Worm (Caenorhabditis elegans) whole organism, L4 larva: ENCODE results near the gene T23G4.2.

Experiments used
- F10B5.3 ChIP-seq: sonication (generic microtip); optimal IDR thresholded peaks from 2 replicates; lab custom pipeline; 2016; ENCODE audit warnings: mild to moderate bottlenecking, missing genetic modification characterization, missing compliant biosample characterization
- R02D3.7 ChIP-seq: fragments of 150-350 bp; sonication (generic microtip); optimal IDR thresholded peaks from 3 replicates; lab custom pipeline; 2014; ENCODE audit warnings: missing biosample characterization, missing genetic modification characterization
- T20F7.1 ChIP-seq: fragments of 200-800 bp; sonication (Bioruptor generic); optimal IDR thresholded peaks from 2 replicates; lab custom pipeline; 2018; ENCODE audit warnings: mild to moderate bottlenecking, missing genetic modification characterization, missing compliant biosample characterization
- Y105C5A.15 ChIP-seq: fragments of 200-800 bp; sonication (Bioruptor generic); IDR thresholded peaks from 2 replicates; pipeline ENCODE4 v1.3.6; 2022; ENCODE audit warnings: missing genetic modification characterization, missing compliant biosample characterization
- Y48G9A.11 ChIP-seq: fragments of 200-800 bp; sonication (Bioruptor generic); IDR thresholded peaks from 2 replicates; pipeline ENCODE4 v1.3.6; 2022; ENCODE audit warnings: missing genetic modification reagents, missing genetic modification characterization, missing compliant biosample characterization
- ZK337.2 ChIP-seq: fragments of 200-800 bp; sonication (Bioruptor generic); IDR thresholded peaks from 2 replicates; pipeline ENCODE4 v1.3.6; 2022; ENCODE audit warnings: missing genetic modification reagents, missing genetic modification characterization, missing compliant biosample characterization
- ZK546.5 ChIP-seq, 2 experiments: sonication (generic microtip); optimal IDR thresholded peaks; 2 replicates each; lab custom pipeline; 2017; ENCODE audit warnings: missing biosample characterization in 2 of 2, missing genetic modification characterization in 2 of 2
- arid-1 ChIP-seq: fragments of 200-800 bp; sonication (Bioruptor generic); conservative IDR thresholded peaks from 2 replicates; pipeline ENCODE4 v1.3.6; 2022; ENCODE audit warnings: missing genetic modification reagents, missing genetic modification characterization, missing compliant biosample characterization
- ceh-20 ChIP-seq: fragments of 200-800 bp; sonication (Bioruptor generic); IDR thresholded peaks from 2 replicates; pipeline ENCODE4 v1.3.6; 2022; ENCODE audit warnings: missing genetic modification reagents, missing genetic modification characterization, missing compliant biosample characterization
- ceh-28 ChIP-seq: fragments of 150-350 bp; optimal IDR thresholded peaks from 2 replicates; lab custom pipeline; 2014; ENCODE audit warnings: missing biosample characterization, missing genetic modification reagents, missing genetic modification characterization
- ceh-62 ChIP-seq: sonication (generic microtip); optimal IDR thresholded peaks from 2 replicates; lab custom pipeline; 2017; ENCODE audit warnings: missing biosample characterization, missing genetic modification characterization
- cey-2 ChIP-seq: sonication (generic microtip); optimal IDR thresholded peaks from 3 replicates; lab custom pipeline; 2017; ENCODE audit warnings: missing genetic modification characterization, mild to moderate bottlenecking, missing compliant biosample characterization, antibody characterized with exemption, borderline replicate concordance; ENCODE audit not compliant: insufficient read depth
- ctbp-1 ChIP-seq: fragments of 200-800 bp; sonication (Bioruptor generic); IDR thresholded peaks from 2 replicates; pipeline ENCODE4 v1.3.6; 2022; ENCODE audit warnings: missing genetic modification reagents, missing genetic modification characterization, missing compliant biosample characterization
- daf-12 ChIP-seq: fragments of 150-350 bp; optimal IDR thresholded peaks from 2 replicates; lab custom pipeline; 2014; ENCODE audit warnings: missing biosample characterization, missing genetic modification reagents, missing genetic modification characterization
- dmd-9 ChIP-seq: fragments of 200-800 bp; sonication (Bioruptor generic); IDR thresholded peaks from 2 replicates; pipeline ENCODE4 v1.3.6; 2022; ENCODE audit warnings: missing genetic modification reagents, missing genetic modification characterization, missing compliant biosample characterization
- fos-1 ChIP-seq: fragments of 150-350 bp; optimal IDR thresholded peaks from 2 replicates; lab custom pipeline; 2014; ENCODE audit warnings: missing biosample characterization, missing genetic modification characterization
- hlh-11 ChIP-seq: fragments of 200-800 bp; sonication (Bioruptor generic); optimal IDR thresholded peaks from 2 replicates; lab custom pipeline; 2018; ENCODE audit warnings: mild to moderate bottlenecking, missing genetic modification characterization, missing compliant biosample characterization
- hlh-30 ChIP-seq: sonication (generic microtip); optimal IDR thresholded peaks from 2 replicates; lab custom pipeline; 2017; ENCODE audit warnings: antibody characterized with exemption, mild to moderate bottlenecking, missing genetic modification characterization, missing compliant biosample characterization; ENCODE audit not compliant: insufficient read depth
- hmg-1.1 ChIP-seq: fragments of 200-800 bp; sonication (Bioruptor generic); IDR thresholded peaks from 2 replicates; pipeline ENCODE4 v1.3.6; 2022; ENCODE audit warnings: missing genetic modification reagents, missing genetic modification characterization, missing compliant biosample characterization
- lin-1 ChIP-seq: fragments of 200-800 bp; sonication (Bioruptor generic); IDR thresholded peaks from 2 replicates; pipeline ENCODE4 v1.3.6; 2022; ENCODE audit warnings: missing genetic modification reagents, missing genetic modification characterization, missing compliant biosample characterization
- lin-13 ChIP-seq: fragments of 150-350 bp; optimal IDR thresholded peaks from 2 replicates; lab custom pipeline; 2014; ENCODE audit warnings: missing biosample characterization, missing genetic modification reagents, missing genetic modification characterization
- lin-15B ChIP-seq: fragments of 150-350 bp; sonication (generic microtip); optimal IDR thresholded peaks from 3 replicates; lab custom pipeline; 2014; ENCODE audit warnings: missing biosample characterization, missing genetic modification characterization
- lin-39 ChIP-seq: fragments of 150-350 bp; optimal IDR thresholded peaks from 2 replicates; lab custom pipeline; 2014; ENCODE audit warnings: missing biosample characterization, missing genetic modification reagents, missing genetic modification characterization
- mdl-1 ChIP-seq, 2 experiments: fragments of 150-350 bp in 1 of 2; sonication (generic microtip) in 1 of 2; optimal IDR thresholded peaks; 2 replicates each; lab custom pipeline; 2014 to 2017; ENCODE audit warnings: missing biosample characterization in 2 of 2, missing genetic modification characterization in 2 of 2
- mep-1 ChIP-seq: fragments of 150-350 bp; sonication (generic microtip); optimal IDR thresholded peaks from 3 replicates; lab custom pipeline; 2014; ENCODE audit warnings: missing biosample characterization, missing genetic modification characterization
- mes-2 ChIP-seq: sonication (generic microtip); optimal IDR thresholded peaks from 2 replicates; lab custom pipeline; 2016; ENCODE audit warnings: missing genotype, mild to moderate bottlenecking, missing genetic modification characterization, missing compliant biosample characterization; ENCODE audit not compliant: poor library complexity, severe bottlenecking
- mxl-2 ChIP-seq: fragments of 200-800 bp; sonication (Bioruptor generic); conservative IDR thresholded peaks from 2 replicates; pipeline ENCODE4 v1.3.6; 2022; ENCODE audit warnings: missing genetic modification reagents, missing genetic modification characterization, missing compliant biosample characterization
- nhr-11 ChIP-seq: fragments of 150-350 bp; optimal IDR thresholded peaks from 2 replicates; lab custom pipeline; 2014; ENCODE audit warnings: missing biosample characterization, missing genetic modification characterization
- nhr-111 ChIP-seq: fragments of 200-800 bp; sonication (Bioruptor generic); optimal IDR thresholded peaks from 2 replicates; lab custom pipeline; 2018; ENCODE audit warnings: mild to moderate bottlenecking, missing genetic modification characterization, missing compliant biosample characterization
- nhr-25 ChIP-seq: sonication (generic microtip); optimal IDR thresholded peaks from 2 replicates; lab custom pipeline; 2017; ENCODE audit warnings: missing genetic modification characterization, mild to moderate bottlenecking, missing compliant biosample characterization, antibody characterized with exemption, moderate library complexity, borderline replicate concordance; ENCODE audit not compliant: insufficient read depth
- nhr-28 ChIP-seq: fragments of 150-350 bp; optimal IDR thresholded peaks from 2 replicates; lab custom pipeline; 2014; ENCODE audit warnings: missing biosample characterization, missing genetic modification characterization
- nhr-41 ChIP-seq: fragments of 200-800 bp; sonication (Bioruptor generic); IDR thresholded peaks from 2 replicates; pipeline ENCODE4 v1.3.6; 2022; ENCODE audit warnings: missing genetic modification reagents, missing genetic modification characterization, missing compliant biosample characterization
- nhr-42 ChIP-seq: fragments of 200-800 bp; sonication (Bioruptor generic); IDR thresholded peaks from 2 replicates; pipeline ENCODE4 v1.3.6; 2022; ENCODE audit warnings: missing genetic modification characterization, missing compliant biosample characterization
- nhr-6 ChIP-seq: fragments of 150-350 bp; optimal IDR thresholded peaks from 2 replicates; lab custom pipeline; 2014; ENCODE audit warnings: missing biosample characterization, missing genetic modification characterization
- php-3 ChIP-seq: fragments of 200-800 bp; sonication (Bioruptor generic); IDR thresholded peaks from 2 replicates; pipeline ENCODE4 v1.3.6; 2022; ENCODE audit warnings: missing genetic modification reagents, missing genetic modification characterization, missing compliant biosample characterization
- snpc-1.2 ChIP-seq: fragments of 200-800 bp; sonication (Bioruptor generic); IDR thresholded peaks from 2 replicates; pipeline ENCODE4 v1.3.6; 2022; ENCODE audit warnings: missing genetic modification reagents, missing genetic modification characterization, missing compliant biosample characterization
- tra-1 ChIP-seq: fragments of 200-800 bp; sonication (Bioruptor generic); IDR thresholded peaks from 2 replicates; pipeline ENCODE4 v1.3.6; 2022; ENCODE audit warnings: missing genetic modification reagents, missing genetic modification characterization, missing compliant biosample characterization
- unc-62 ChIP-seq, 3 experiments: fragments of 150-350 bp in 1 of 3; sonication (generic microtip); optimal IDR thresholded peaks in 2 of 3; peaks in 1 of 3; 1 replicate in 1 of 3; 2 replicates in 2 of 3; lab custom pipeline; 2014 to 2017; ENCODE audit warnings: missing biosample characterization in 3 of 3, missing genetic modification characterization in 3 of 3, missing genetic modification reagents in 3 of 3, missing genotype in 1 of 3

T23G4.2 gene

DNA sequence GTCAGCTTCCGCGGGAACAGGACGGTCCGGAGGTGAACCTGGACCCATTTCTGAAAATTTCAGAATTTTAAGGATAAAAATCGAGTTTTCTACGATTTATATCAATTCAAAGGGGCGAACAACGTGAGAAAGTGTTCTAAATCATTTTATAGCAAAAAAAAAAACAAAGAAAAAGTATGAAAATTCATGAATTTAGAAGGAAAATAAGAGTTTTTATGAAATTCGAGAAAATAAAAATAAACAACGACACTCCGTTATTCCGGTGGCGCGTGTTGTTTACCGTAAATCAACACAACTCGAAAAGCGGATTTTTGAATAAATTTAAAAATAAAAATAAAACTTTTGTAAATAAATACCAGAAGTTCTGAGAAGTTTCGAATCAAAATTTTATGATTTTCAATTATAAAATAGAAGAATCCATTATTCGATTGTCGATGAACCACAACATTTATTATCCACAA is 2.4 kb downstream of the T23G4.2 start, which contains the start of gene nyn-1:
nyn-1 (minus strand) TSS at position 51 of the 461 bp plus-strand sequence.
- TF ChIP-seq dmd-9 (GFP tag; lab: Robert Waterston, UW): no peak
- no peak for TF ChIP-seq nhr-111
- TF ChIP-seq nhr-25: no peak
- peak; percentile 76 for TF ChIP-seq snpc-1.2 (GFP tag; lab: Robert Waterston, UW)
- TF ChIP-seq R02D3.7: peak; percentile 37
- TF ChIP-seq lin-15B (tag; lab: Kevin White, UChicago): no peak
- no peak for TF ChIP-seq mxl-2 (GFP tag; lab: Robert Waterston, UW)
- peak; percentile 100 for TF ChIP-seq Y48G9A.11 (GFP tag; lab: Robert Waterston, UW)

- no peak for TF ChIP-seq ceh-20
- TF ChIP-seq snpc-1.2 (GFP tag; lab: Robert Waterston, UW): peak; percentile 18; the same call in 1 of the 2 replicates
These were observed 4.5 kb downstream of the T23G4.2 start for ce11 chrIV:13684827-13685226.

DNA sequence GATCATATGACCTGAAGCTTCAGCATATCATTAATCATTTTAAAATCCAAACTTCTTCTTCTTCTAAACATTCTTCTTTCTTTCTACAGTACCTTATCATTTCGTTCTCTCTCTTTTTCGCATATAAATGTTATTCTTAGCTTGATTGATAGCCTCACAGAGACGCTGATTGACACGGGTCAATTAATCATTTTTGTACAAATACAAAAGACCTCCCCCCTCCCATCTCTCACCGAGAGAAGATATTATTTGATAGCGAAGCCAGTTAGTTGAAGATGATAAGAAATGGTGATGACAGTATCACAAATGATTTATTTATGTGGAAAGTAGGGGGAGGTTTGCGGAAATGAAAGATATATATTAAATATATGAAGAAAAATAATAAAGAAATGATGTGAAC is 6.6 kb downstream of the T23G4.2 start:
- TF ChIP-seq ceh-20 (peak; percentile 94), Y105C5A.15 (GFP tag; lab: Robert Waterston, UW) (no peak), ctbp-1 (no peak), cey-2 (tag; lab: Kevin White, UChicago) (peak; percentile 95), nhr-28 (tag; lab: Kevin White, UChicago) (peak; percentile 81), nhr-41 (GFP tag; lab: Robert Waterston, UW) (no peak), mdl-1 (tag; optimal IDR thresholded peaks at IDR 0.05; lab: Kevin White, UChicago) (peak in 1 of 2 experiments; percentile 45), hlh-11 (tag; lab: Kevin White, UChicago) (no peak), unc-62 (GFP tag; optimal IDR thresholded peaks at IDR 0.05 in 1 of 2; lab: Kevin White, UChicago) (peak in 1 of 2 experiments; percentile 97), unc-62 (tag; optimal IDR thresholded peaks at IDR 0.05; lab: Kevin White, UChicago) (no peak), lin-39 (no peak), lin-13 (no peak), nhr-11 (tag; lab: Kevin White, UChicago) (no peak), F10B5.3 (tag; lab: Kevin White, UChicago) (no peak), tra-1 (GFP tag; lab: Robert Waterston, UW) (peak; percentile 86; the same call in 1 of the 2 replicates), T20F7.1 (no peak), nhr-42 (GFP tag; lab: Robert Waterston, UW) (no peak), hlh-30 (tag; lab: Kevin White, UChicago) (peak; percentile 62), mes-2 (tag; lab: Kevin White, UChicago) (no peak), ZK546.5 (tag; optimal IDR thresholded peaks at IDR 0.05; lab: Kevin White, UChicago) (no peak), lin-1 (GFP tag; lab: Robert Waterston, UW) (no peak)
- TF ChIP-seq, all 104 proteins: peak for 7

- TF ChIP-seq hlh-30 (tag; lab: Kevin White, UChicago) (no peak), mep-1 (tag; lab: Kevin White, UChicago) (no peak), fos-1 (tag; lab: Kevin White, UChicago) (no peak), nhr-42 (GFP tag; lab: Robert Waterston, UW) (no peak), ceh-62 (no peak), php-3 (GFP tag; lab: Robert Waterston, UW) (no peak), ceh-28 (tag; lab: Kevin White, UChicago) (no peak), hmg-1.1 (GFP tag; lab: Robert Waterston, UW) (no peak), nhr-6 (no peak), arid-1 (GFP tag; lab: Robert Waterston, UW) (no peak), nhr-41 (GFP tag; lab: Robert Waterston, UW) (no peak), daf-12 (tag; lab: Kevin White, UChicago) (no peak), ZK337.2 (GFP tag; lab: Robert Waterston, UW) (no peak)
These were observed 9.9 kb downstream of the T23G4.2 start for ce11 chrIV:13679495-13679894.
